Fruit fly (Drosophila melanogaster) whole organism, embryonic: ENCODE results near the gene Oatp33Eb.

Experiments used
- Adf1 ChIP-seq: fragments of 200-800 bp; sonication (Bioruptor generic); IDR thresholded peaks from 2 replicates; pipeline ENCODE4 v1.3.6; 2022; ENCODE audit warnings: missing biosample characterization, missing genetic modification characterization
- Antp ChIP-seq: fragments of 200-800 bp; sonication (Bioruptor generic); optimal IDR thresholded peaks from 3 replicates; lab custom pipeline; 2016; ENCODE audit warnings: missing biosample characterization, missing genetic modification characterization
- CG10321 ChIP-seq: fragments of 200-800 bp; sonication (Bioruptor generic); IDR thresholded peaks from 2 replicates; pipeline ENCODE4 v1.3.6; 2022; ENCODE audit warnings: missing biosample characterization, missing genetic modification characterization
- CG10543 ChIP-seq: fragments of 200-800 bp; sonication (Bioruptor generic); optimal IDR thresholded peaks from 3 replicates; lab custom pipeline; 2017; ENCODE audit warnings: missing biosample characterization, mild to moderate bottlenecking, missing genetic modification characterization, moderate library complexity
- CG10979 ChIP-seq: fragments of 200-800 bp; sonication (Bioruptor generic); optimal IDR thresholded peaks from 2 replicates; lab custom pipeline; 2018; ENCODE audit warnings: missing biosample characterization, mild to moderate bottlenecking, missing genetic modification characterization, moderate library complexity
- CG11247 ChIP-seq: fragments of 200-800 bp; sonication (Bioruptor generic); IDR thresholded peaks from 2 replicates; pipeline ENCODE4 v1.3.6; 2022; ENCODE audit warnings: missing biosample characterization, missing genetic modification characterization
- CG12071 ChIP-seq: fragments of 200-800 bp; sonication (Bioruptor generic); optimal IDR thresholded peaks from 3 replicates; lab custom pipeline; 2018; ENCODE audit warnings: missing biosample characterization, mild to moderate bottlenecking, missing genetic modification characterization
- CG14860 ChIP-seq: fragments of 200-800 bp; sonication (Bioruptor generic); IDR thresholded peaks from 3 replicates; pipeline ENCODE4 v1.3.6; 2022; ENCODE audit warnings: missing biosample characterization, missing genetic modification characterization; ENCODE audit not compliant: partially characterized antibody
- CG15601 ChIP-seq: fragments of 200-800 bp; sonication (Bioruptor generic); optimal IDR thresholded peaks from 3 replicates; lab custom pipeline; 2019; ENCODE audit warnings: missing biosample characterization, mild to moderate bottlenecking, missing genetic modification characterization, moderate library complexity
- CG1647 ChIP-seq: fragments of 200-800 bp; sonication (Bioruptor generic); optimal IDR thresholded peaks from 3 replicates; lab custom pipeline; 2016; ENCODE audit warnings: missing biosample characterization, missing genetic modification characterization
- CG17568 ChIP-seq: fragments of 200-800 bp; sonication (Bioruptor generic); optimal IDR thresholded peaks from 2 replicates; lab custom pipeline; 2018; ENCODE audit warnings: missing biosample characterization, mild to moderate bottlenecking, missing genetic modification characterization, moderate library complexity
- CG2116 ChIP-seq: fragments of 200-800 bp; sonication (Bioruptor generic); optimal IDR thresholded peaks from 3 replicates; lab custom pipeline; 2018; ENCODE audit warnings: missing biosample characterization, mild to moderate bottlenecking, missing genetic modification characterization
- CG2875 ChIP-seq: fragments of 200-800 bp; sonication (Bioruptor generic); optimal IDR thresholded peaks from 2 replicates; lab custom pipeline; 2017; ENCODE audit warnings: missing biosample characterization, mild to moderate bottlenecking, missing genetic modification characterization, missing genetic modification reagents
- CG32532 ChIP-seq: fragments of 200-800 bp; sonication (Bioruptor generic); IDR thresholded peaks from 2 replicates; pipeline ENCODE4 v1.3.6; 2022; ENCODE audit warnings: missing biosample characterization, missing genetic modification characterization
- CG3838 ChIP-seq: fragments of 200-800 bp; sonication (Bioruptor generic); optimal IDR thresholded peaks from 3 replicates; lab custom pipeline; 2016; ENCODE audit warnings: missing biosample characterization, missing genetic modification characterization
- CG4730 ChIP-seq: fragments of 200-800 bp; sonication (Bioruptor generic); IDR thresholded peaks from 2 replicates; pipeline ENCODE4 v1.3.6; 2022; ENCODE audit warnings: missing biosample characterization, missing genetic modification characterization
- CG5245 ChIP-seq: fragments of 200-800 bp; sonication (Bioruptor generic); optimal IDR thresholded peaks from 3 replicates; lab custom pipeline; 2016; ENCODE audit warnings: missing biosample characterization, missing genetic modification characterization
- CG6683 ChIP-seq: fragments of 200-800 bp; sonication (Bioruptor generic); optimal IDR thresholded peaks from 2 replicates; lab custom pipeline; 2017; ENCODE audit warnings: missing biosample characterization, mild to moderate bottlenecking, missing genetic modification characterization, missing genetic modification reagents
- CG7556 ChIP-seq: fragments of 200-800 bp; sonication (Bioruptor generic); optimal IDR thresholded peaks from 2 replicates; lab custom pipeline; 2017; ENCODE audit warnings: missing biosample characterization, mild to moderate bottlenecking, missing genetic modification characterization
- CG7963 ChIP-seq: fragments of 200-800 bp; sonication (Bioruptor generic); IDR thresholded peaks from 3 replicates; pipeline ENCODE4 v1.3.6; 2022; ENCODE audit warnings: missing biosample characterization, missing genetic modification characterization; ENCODE audit not compliant: partially characterized antibody
- CG8478 ChIP-seq: fragments of >200 bp; optimal IDR thresholded peaks from 2 replicates; lab custom pipeline; 2018
- CG9876 ChIP-seq: fragments of 200-800 bp; sonication (Bioruptor generic); optimal IDR thresholded peaks from 2 replicates; lab custom pipeline; 2016; ENCODE audit warnings: missing biosample characterization, missing genetic modification characterization
- Fer1 ChIP-seq: fragments of 200-800 bp; sonication (Bioruptor generic); optimal IDR thresholded peaks from 2 replicates; lab custom pipeline; 2017; ENCODE audit warnings: missing biosample characterization, mild to moderate bottlenecking, missing genetic modification characterization
- Gsc ChIP-seq: fragments of 200-800 bp; sonication (Bioruptor generic); IDR thresholded peaks from 2 replicates; pipeline ENCODE4 v1.3.6; 2022; ENCODE audit warnings: missing biosample characterization, missing genetic modification characterization
- HHEX ChIP-seq: fragments of 200-800 bp; sonication (Bioruptor generic); optimal IDR thresholded peaks from 3 replicates; lab custom pipeline; 2017; ENCODE audit warnings: missing biosample characterization, mild to moderate bottlenecking, missing genetic modification characterization, missing genetic modification reagents
- Hey ChIP-seq: fragments of 200-800 bp; sonication (Bioruptor generic); optimal IDR thresholded peaks from 3 replicates; lab custom pipeline; 2018; ENCODE audit warnings: missing biosample characterization, mild to moderate bottlenecking, missing genetic modification characterization
- NC2α ChIP-seq: fragments of 200-800 bp; sonication (Bioruptor generic); optimal IDR thresholded peaks from 2 replicates; lab custom pipeline; 2016; ENCODE audit warnings: missing biosample characterization, missing genetic modification characterization
- Sin3A ChIP-seq: fragments of >200 bp; optimal IDR thresholded peaks from 2 replicates; lab custom pipeline; 2018
- Ssrp ChIP-seq: fragments of 200-800 bp; sonication (Bioruptor generic); optimal IDR thresholded peaks from 2 replicates; lab custom pipeline; 2018; ENCODE audit warnings: missing biosample characterization, mild to moderate bottlenecking, missing genetic modification characterization, moderate library complexity
- Usf ChIP-seq: fragments of 200-800 bp; sonication (Bioruptor generic); optimal IDR thresholded peaks from 2 replicates; lab custom pipeline; 2017; ENCODE audit warnings: missing genotype, missing biosample characterization, missing genetic modification characterization
- Xbp1 ChIP-seq: fragments of 200-800 bp; sonication (Bioruptor generic); optimal IDR thresholded peaks from 3 replicates; lab custom pipeline; 2016; ENCODE audit warnings: missing biosample characterization, mild to moderate bottlenecking, missing genetic modification characterization
- ac ChIP-seq: fragments of 200-800 bp; sonication (Bioruptor generic); optimal IDR thresholded peaks from 3 replicates; lab custom pipeline; 2017; ENCODE audit warnings: missing biosample characterization, mild to moderate bottlenecking, missing genetic modification characterization
- amos ChIP-seq: fragments of 200-800 bp; sonication (Bioruptor generic); IDR thresholded peaks from 2 replicates; pipeline ENCODE4 v1.3.6; 2022; ENCODE audit warnings: missing biosample characterization, missing genetic modification characterization; ENCODE audit not compliant: partially characterized antibody
- bsh ChIP-seq, 2 experiments: fragments of 200-800 bp; sonication (Bioruptor generic); optimal IDR thresholded peaks; 2 replicates each; lab custom pipeline; 2017 to 2018; ENCODE audit warnings: mild to moderate bottlenecking in 2 of 2, missing biosample characterization in 2 of 2, missing genetic modification characterization in 2 of 2, moderate library complexity in 1 of 2
- cg ChIP-seq: fragments of 200-800 bp; sonication (Bioruptor generic); optimal IDR thresholded peaks from 3 replicates; lab custom pipeline; 2019; ENCODE audit warnings: missing biosample characterization, mild to moderate bottlenecking, missing genetic modification characterization, moderate library complexity
- fd102C ChIP-seq: fragments of 200-800 bp; sonication (Bioruptor generic); optimal IDR thresholded peaks from 2 replicates; lab custom pipeline; 2018; ENCODE audit warnings: missing biosample characterization, mild to moderate bottlenecking, missing genetic modification characterization, moderate library complexity
- hb ChIP-seq: fragments of 200-800 bp; sonication (Bioruptor generic); IDR thresholded peaks from 3 replicates; pipeline ENCODE4 v1.3.6; 2022; ENCODE audit warnings: missing biosample characterization, missing genetic modification characterization; ENCODE audit not compliant: partially characterized antibody
- her ChIP-seq: fragments of 200-800 bp; sonication (Bioruptor generic); optimal IDR thresholded peaks from 2 replicates; lab custom pipeline; 2016; ENCODE audit warnings: missing biosample characterization, missing genetic modification characterization
- kay ChIP-seq: fragments of 200-800 bp; sonication (Bioruptor generic); optimal IDR thresholded peaks from 2 replicates; lab custom pipeline; 2016; ENCODE audit warnings: missing biosample characterization, missing genetic modification characterization
- lab ChIP-seq: fragments of 200-800 bp; sonication (Bioruptor generic); optimal IDR thresholded peaks from 3 replicates; lab custom pipeline; 2017; ENCODE audit warnings: missing biosample characterization, missing genetic modification characterization, mild to moderate bottlenecking, moderate library complexity, missing genetic modification reagents
- nau ChIP-seq: fragments of 200-800 bp; sonication (Bioruptor generic); optimal IDR thresholded peaks from 3 replicates; lab custom pipeline; 2017; ENCODE audit warnings: missing biosample characterization, mild to moderate bottlenecking, missing genetic modification characterization, missing genetic modification reagents
- pum ChIP-seq: fragments of 200-800 bp; sonication (Bioruptor generic); optimal IDR thresholded peaks from 2 replicates; lab custom pipeline; 2016; ENCODE audit warnings: missing biosample characterization, missing genetic modification characterization
- rib ChIP-seq: fragments of 200-800 bp; sonication (Bioruptor generic); IDR thresholded peaks from 2 replicates; pipeline ENCODE4 v1.3.6; 2022; ENCODE audit warnings: missing biosample characterization, missing genetic modification characterization
- ro ChIP-seq: fragments of 200-800 bp; sonication (Bioruptor generic); IDR thresholded peaks from 2 replicates; pipeline ENCODE4 v1.3.6; 2022; ENCODE audit warnings: missing biosample characterization, missing genetic modification characterization
- sima ChIP-seq: fragments of 200-800 bp; sonication (Bioruptor generic); optimal IDR thresholded peaks from 2 replicates; lab custom pipeline; 2016; ENCODE audit warnings: missing biosample characterization, missing genetic modification characterization
- sr ChIP-seq: fragments of 200-800 bp; sonication (Bioruptor generic); IDR thresholded peaks from 3 replicates; pipeline ENCODE4 v1.3.6; 2022; ENCODE audit warnings: missing biosample characterization, missing genetic modification characterization
- tio ChIP-seq: fragments of 200-800 bp; sonication (Bioruptor generic); optimal IDR thresholded peaks from 2 replicates; lab custom pipeline; 2017; ENCODE audit warnings: missing biosample characterization, missing genetic modification characterization, inconsistent platforms
- vvl ChIP-seq: fragments of 200-800 bp; sonication (Bioruptor generic); IDR thresholded peaks from 2 replicates; pipeline ENCODE4 v1.3.6; 2022; ENCODE audit warnings: missing biosample characterization, missing genetic modification characterization

Gene Oatp33Eb

DNA sequence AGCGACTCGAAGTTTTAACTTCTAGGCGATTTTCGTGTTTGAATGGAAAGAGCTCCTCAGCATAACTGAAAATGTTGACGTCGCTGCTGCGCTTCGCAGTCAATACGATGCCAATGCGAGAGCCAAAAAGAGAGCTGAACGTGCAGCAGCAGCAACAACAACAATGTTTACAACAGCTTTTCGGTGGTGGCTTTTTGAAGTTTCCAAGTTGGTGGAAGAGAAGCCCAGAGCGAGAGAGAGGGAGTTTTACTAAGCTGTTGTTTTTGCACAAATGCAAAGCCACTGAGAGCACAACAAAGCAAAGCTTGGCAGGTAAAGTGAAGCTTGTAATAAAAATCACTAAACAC lies 35.2 kb downstream of the Oatp33Eb start (continued):
- TF ChIP-seq vvl (GFP tag; lab: Robert Waterston, UW) = no peak
- peak; percentile 31; the same call in 1 of the 2 replicates for TF ChIP-seq Adf1 (GFP tag; lab: Robert Waterston, UW)
- TF ChIP-seq CG2116 (GFP tag; lab: Kevin White, UChicago) = no peak
- no peak for TF ChIP-seq CG6683
- TF ChIP-seq CG10321 (GFP tag; lab: Robert Waterston, UW) = no peak

- TF ChIP-seq Xbp1 (GFP tag; lab: Kevin White, UChicago) (peak; percentile 91), sima (GFP tag; lab: Kevin White, UChicago) (peak; percentile 52), CG7963 (GFP tag; lab: Robert Waterston, UW) (no peak), CG5245 (peak; percentile 81), Gsc (GFP tag; lab: Robert Waterston, UW) (no peak), CG8478 (lab: Kevin White, UChicago) (no peak), CG11247 (GFP tag; lab: Robert Waterston, UW) (0 out of 2 replicates have a peak, but pooled peaks have one; percentile 76), nau (GFP tag; lab: Kevin White, UChicago) (peak; percentile 74), CG12071 (GFP tag; lab: Kevin White, UChicago) (peak; percentile 86), CG14860 (GFP tag; lab: Robert Waterston, UW) (no peak), sr (no peak), Sin3A (lab: Kevin White, UChicago) (no peak), pum (peak; percentile 93), CG17568 (peak; percentile 83), hb (GFP tag; lab: Robert Waterston, UW) (no peak), amos (GFP tag; lab: Robert Waterston, UW) (no peak), cg (GFP tag; lab: Kevin White, UChicago) (peak; percentile 73), CG2875 (peak; percentile 82), CG10979 (tag; lab: Kevin White, UChicago) (peak; percentile 87), Fer1 (peak; percentile 87), CG7556 (GFP tag; lab: Kevin White, UChicago) (peak; percentile 91), lab (GFP tag; lab: Kevin White, UChicago) (peak; percentile 91), her (peak; percentile 83), bsh (GFP tag; optimal IDR thresholded peaks at IDR 0.05; lab: Kevin White, UChicago) (peak; percentile 88 to 93), CG4730 (GFP tag; lab: Robert Waterston, UW) (peak; percentile 83; the same call in 1 of the 2 replicates), CG10543 (GFP tag; lab: Kevin White, UChicago) (peak; percentile 95), ac (peak; percentile 15), CG3838 (GFP tag; lab: Kevin White, UChicago) (peak; percentile 16), CG9876 (peak; percentile 71), Antp (GFP tag; lab: Kevin White, UChicago) (peak; percentile 92), HHEX (GFP tag; lab: Kevin White, UChicago) (peak; percentile 88), Usf (GFP tag; lab: Kevin White, UChicago) (peak; percentile 55), Hey (tag; lab: Kevin White, UChicago) (peak; percentile 63), CG32532 (GFP tag; lab: Robert Waterston, UW) (peak; percentile 88), kay (peak; percentile 71), ro (GFP tag; lab: Robert Waterston, UW) (no peak; the same call in 1 of the 2 replicates), fd102C (GFP tag; lab: Kevin White, UChicago) (no peak), rib (GFP tag; lab: Robert Waterston, UW) (peak; percentile 74), CG1647 (GFP tag; lab: Kevin White, UChicago) (peak; percentile 86), Ssrp (peak; percentile 87), CG15601 (tag; lab: Kevin White, UChicago) (peak; percentile 85), tio (GFP tag; lab: Kevin White, UChicago) (peak; percentile 81), NC2α (GFP tag; lab: Kevin White, UChicago) (peak; percentile 69)
These were observed 35.7 kb downstream of the Oatp33Eb start for dm6 chr2L:12483866-12484554.
